Fruit fly (Drosophila melanogaster) whole organism, adult: ENCODE measurements around the gene CG5265.

Source experiments
- CG11617 ChIP-seq: fragments of 200-800 bp; sonication (Bioruptor generic); optimal IDR thresholded peaks from 2 replicates; lab custom pipeline; 2017; ENCODE audit warnings: mild to moderate bottlenecking, missing biosample characterization, missing genetic modification reagents, missing genetic modification characterization
- CG12768 ChIP-seq: fragments of 200-800 bp; sonication (Bioruptor generic); optimal IDR thresholded peaks from 2 replicates; lab custom pipeline; 2017; ENCODE audit warnings: missing biosample characterization, missing genetic modification characterization, mild to moderate bottlenecking, moderate library complexity, missing genetic modification reagents
- CG14711 ChIP-seq: fragments of 200-800 bp; sonication (Bioruptor generic); optimal IDR thresholded peaks from 2 replicates; lab custom pipeline; 2018; ENCODE audit warnings: missing biosample characterization, mild to moderate bottlenecking, missing genetic modification characterization, moderate library complexity
- CG1620 ChIP-seq: fragments of 200-800 bp; sonication (Bioruptor generic); optimal IDR thresholded peaks from 2 replicates; lab custom pipeline; 2016; ENCODE audit warnings: missing biosample characterization, missing genetic modification characterization
- CG33017 ChIP-seq: fragments of 200-800 bp; sonication (Bioruptor generic); optimal IDR thresholded peaks from 2 replicates; lab custom pipeline; 2018; ENCODE audit warnings: missing biosample characterization, mild to moderate bottlenecking, missing genetic modification characterization, moderate library complexity
- CG5204 ChIP-seq: fragments of 200-800 bp; sonication (Bioruptor generic); optimal IDR thresholded peaks from 2 replicates; lab custom pipeline; 2016; ENCODE audit warnings: missing biosample characterization, missing genetic modification characterization
- CG7045 ChIP-seq: fragments of 200-800 bp; sonication (Bioruptor generic); optimal IDR thresholded peaks from 2 replicates; lab custom pipeline; 2017; ENCODE audit warnings: missing biosample characterization, mild to moderate bottlenecking, missing genetic modification characterization
- CG7101 ChIP-seq: fragments of 200-800 bp; sonication (Bioruptor generic); optimal IDR thresholded peaks from 2 replicates; lab custom pipeline; 2018; ENCODE audit warnings: missing biosample characterization, mild to moderate bottlenecking, missing genetic modification characterization, moderate library complexity
- Clk ChIP-seq: fragments of 200-800 bp; sonication (Bioruptor generic); optimal IDR thresholded peaks from 2 replicates; lab custom pipeline; 2017; ENCODE audit warnings: missing biosample characterization, missing genetic modification characterization
- Crg-1 ChIP-seq: fragments of 200-800 bp; sonication (Bioruptor generic); optimal IDR thresholded peaks from 2 replicates; lab custom pipeline; 2016; ENCODE audit warnings: missing biosample characterization, missing genetic modification characterization
- Hr96 ChIP-seq: fragments of 200-800 bp; sonication (Bioruptor generic); optimal IDR thresholded peaks from 2 replicates; lab custom pipeline; 2016; ENCODE audit warnings: missing biosample characterization, missing genetic modification characterization
- Mnt ChIP-seq: fragments of 200-800 bp; sonication (Bioruptor generic); optimal IDR thresholded peaks from 2 replicates; lab custom pipeline; 2016; ENCODE audit warnings: missing biosample characterization, mild to moderate bottlenecking, missing genetic modification characterization
- bab1 ChIP-seq: fragments of 200-800 bp; sonication (Bioruptor generic); optimal IDR thresholded peaks from 3 replicates; lab custom pipeline; 2019; ENCODE audit warnings: missing biosample characterization, mild to moderate bottlenecking, missing genetic modification characterization, moderate library complexity
- cic ChIP-seq: fragments of 200-800 bp; sonication (Bioruptor generic); optimal IDR thresholded peaks from 2 replicates; lab custom pipeline; 2017; ENCODE audit warnings: missing biosample characterization, mild to moderate bottlenecking, missing genetic modification characterization, moderate library complexity
- cnc ChIP-seq, 2 experiments: fragments of >200 bp; optimal IDR thresholded peaks; 2 replicates each; lab custom pipeline; 2017
- kay ChIP-seq: fragments of 200-800 bp; sonication (Bioruptor generic); peaks from one replicate; lab custom pipeline; 2016; ENCODE audit warnings: missing biosample characterization, missing genetic modification characterization, borderline replicate concordance
- ovo ChIP-seq: fragments of 200-800 bp; sonication (Bioruptor generic); optimal IDR thresholded peaks from 2 replicates; lab custom pipeline; 2016; ENCODE audit warnings: missing biosample characterization, missing genetic modification characterization
- pad ChIP-seq: fragments of 200-800 bp; sonication (Bioruptor generic); optimal IDR thresholded peaks from 3 replicates; lab custom pipeline; 2017; ENCODE audit warnings: missing biosample characterization, missing genetic modification characterization, mild to moderate bottlenecking, moderate library complexity, missing genetic modification reagents
- tj ChIP-seq: fragments of 200-800 bp; sonication (Bioruptor generic); optimal IDR thresholded peaks from 3 replicates; lab custom pipeline; 2017; ENCODE audit warnings: missing biosample characterization, mild to moderate bottlenecking, missing genetic modification characterization, moderate library complexity
- toe ChIP-seq: fragments of 200-800 bp; sonication (Bioruptor generic); optimal IDR thresholded peaks from 2 replicates; lab custom pipeline; 2016; ENCODE audit warnings: missing biosample characterization, missing genetic modification characterization

CG5265 gene

DNA sequence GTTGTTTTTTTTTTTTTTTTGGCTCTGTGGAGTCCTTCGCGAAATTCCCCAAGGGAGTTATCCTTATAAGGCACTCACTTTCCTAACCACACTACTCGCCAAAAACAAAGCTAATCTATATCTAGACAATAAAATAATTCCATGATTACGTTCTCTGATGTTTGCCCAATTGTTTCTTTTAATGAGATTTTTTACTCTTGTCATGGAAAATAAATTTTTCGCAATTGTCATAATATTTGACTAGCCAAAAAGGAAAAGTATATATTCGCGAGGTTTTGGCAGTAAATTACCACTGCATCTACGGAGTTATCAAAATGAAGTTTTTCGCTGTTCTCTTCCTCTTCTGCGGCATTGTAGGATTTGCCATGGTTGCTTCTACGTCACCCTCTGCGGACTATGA, 18.6 kb upstream of the CG5265 start, which contains the start of gene CG34278:
TSS of gene CG34278 (plus strand) at position 301 of the 400 bp plus-strand sequence.
- TF ChIP-seq ovo (GFP tag; lab: Kevin White, UChicago) = no peak
- TF ChIP-seq kay (GFP tag; lab: Kevin White, UChicago) = no peak
- TF ChIP-seq CG7101 (tag; lab: Kevin White, UChicago) = no peak
- TF ChIP-seq CG7045 (GFP tag; lab: Kevin White, UChicago) = no peak
- no peak for TF ChIP-seq Clk (GFP tag; lab: Kevin White, UChicago)
- TF ChIP-seq Mnt (GFP tag; lab: Kevin White, UChicago) = no peak
- TF ChIP-seq tj (GFP tag; lab: Kevin White, UChicago) = no peak
- no peak for TF ChIP-seq CG1620 (GFP tag; lab: Kevin White, UChicago)
- TF ChIP-seq bab1 (GFP tag; lab: Kevin White, UChicago) = no peak
- TF ChIP-seq Hr96 (GFP tag; lab: Kevin White, UChicago) = no peak
- no peak for TF ChIP-seq Crg-1 (GFP tag; lab: Kevin White, UChicago)
- TF ChIP-seq toe (GFP tag; lab: Kevin White, UChicago) = no peak
- TF ChIP-seq cnc (optimal IDR thresholded peaks at IDR 0.05; lab: Kevin White, UChicago) = no peak
- TF ChIP-seq CG33017 (tag; lab: Kevin White, UChicago) = no peak
- TF ChIP-seq cic (GFP tag; lab: Kevin White, UChicago) = no peak
- TF ChIP-seq CG12768 (GFP tag; lab: Kevin White, UChicago) = no peak

DNA sequence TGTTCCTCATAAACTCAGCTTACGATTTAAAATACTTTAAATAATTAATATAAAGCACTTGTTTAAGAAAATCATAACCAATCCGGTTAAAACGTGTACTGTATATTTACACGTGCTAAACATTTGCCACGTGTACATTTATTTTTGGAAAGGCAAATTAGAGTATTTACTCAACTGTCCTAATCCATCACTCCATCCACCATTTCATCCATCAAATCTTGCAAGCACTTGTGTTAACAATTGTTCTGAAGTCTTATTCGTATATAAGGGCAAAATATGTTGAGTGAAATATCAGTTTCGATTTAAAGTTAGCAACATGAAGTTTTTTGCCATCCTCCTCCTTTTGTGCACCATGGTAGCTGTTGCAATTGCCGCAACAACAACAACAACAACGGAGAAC, 17.5 kb upstream of the CG5265 start, which contains the start of gene CG42779:
TSS of gene CG42779 (plus strand) at position 301 of the 400 bp plus-strand sequence.
- TF ChIP-seq CG7045 (GFP tag; lab: Kevin White, UChicago) (no peak), CG5204 (no peak), CG14711 (tag; lab: Kevin White, UChicago) (no peak), toe (GFP tag; lab: Kevin White, UChicago) (no peak), Mnt (GFP tag; lab: Kevin White, UChicago) (no peak), Clk (GFP tag; lab: Kevin White, UChicago) (no peak), kay (GFP tag; lab: Kevin White, UChicago) (no peak)

DNA sequence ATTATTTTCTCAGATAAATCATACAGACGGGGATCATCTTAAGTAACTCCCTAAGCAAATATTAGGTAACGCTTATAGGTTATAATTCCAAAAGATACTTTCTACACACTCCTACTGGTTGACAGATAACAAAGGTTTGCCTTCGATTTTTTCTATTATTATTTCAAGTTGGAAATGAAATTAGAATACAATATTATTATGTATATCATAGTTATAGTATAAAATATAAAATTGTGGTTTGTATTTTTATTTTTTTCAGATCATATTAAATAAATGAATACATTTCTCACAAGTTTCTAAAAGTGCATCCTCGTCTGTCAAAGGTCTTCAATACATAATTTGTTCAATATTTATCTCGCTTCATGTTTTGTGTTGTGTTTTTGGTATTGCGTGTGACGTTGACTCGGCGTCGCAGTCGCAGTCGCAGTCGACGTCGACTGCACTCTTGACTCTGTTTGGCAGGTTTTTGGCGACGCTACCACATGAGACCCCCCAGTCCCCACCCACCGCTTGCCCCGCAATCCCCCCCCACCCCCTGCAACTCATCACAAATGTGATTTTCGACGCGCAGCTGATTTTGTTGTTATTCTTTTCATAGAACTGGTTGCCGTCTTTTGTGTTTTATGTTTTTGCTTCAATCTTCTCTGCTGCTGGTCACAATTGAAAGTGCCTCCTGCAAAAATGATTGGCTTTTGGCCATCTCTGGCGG, 15.8 kb upstream of the CG5265 start:
- no peak for TF ChIP-seq Mnt (GFP tag; lab: Kevin White, UChicago)
- TF ChIP-seq kay (GFP tag; lab: Kevin White, UChicago) = no peak
- no peak for TF ChIP-seq pad (GFP tag; lab: Kevin White, UChicago)
- TF ChIP-seq CG7101 (tag; lab: Kevin White, UChicago) = no peak
- no peak for TF ChIP-seq CG1620 (GFP tag; lab: Kevin White, UChicago)
- TF ChIP-seq cnc (optimal IDR thresholded peaks at IDR 0.05; lab: Kevin White, UChicago) = no peak
- TF ChIP-seq Crg-1 (GFP tag; lab: Kevin White, UChicago) = no peak
- TF ChIP-seq CG14711 (tag; lab: Kevin White, UChicago) = no peak
- TF ChIP-seq CG33017 (tag; lab: Kevin White, UChicago) = no peak
- no peak for TF ChIP-seq Hr96 (GFP tag; lab: Kevin White, UChicago)
- no peak for TF ChIP-seq cic (GFP tag; lab: Kevin White, UChicago)
- no peak for TF ChIP-seq bab1 (GFP tag; lab: Kevin White, UChicago)
- TF ChIP-seq CG5204 = no peak
- no peak for TF ChIP-seq toe (GFP tag; lab: Kevin White, UChicago)
- TF ChIP-seq CG7045 (GFP tag; lab: Kevin White, UChicago) = no peak
- no peak for TF ChIP-seq Clk (GFP tag; lab: Kevin White, UChicago)
- no peak for TF ChIP-seq tj (GFP tag; lab: Kevin White, UChicago)
- no peak for TF ChIP-seq ovo (GFP tag; lab: Kevin White, UChicago)

DNA sequence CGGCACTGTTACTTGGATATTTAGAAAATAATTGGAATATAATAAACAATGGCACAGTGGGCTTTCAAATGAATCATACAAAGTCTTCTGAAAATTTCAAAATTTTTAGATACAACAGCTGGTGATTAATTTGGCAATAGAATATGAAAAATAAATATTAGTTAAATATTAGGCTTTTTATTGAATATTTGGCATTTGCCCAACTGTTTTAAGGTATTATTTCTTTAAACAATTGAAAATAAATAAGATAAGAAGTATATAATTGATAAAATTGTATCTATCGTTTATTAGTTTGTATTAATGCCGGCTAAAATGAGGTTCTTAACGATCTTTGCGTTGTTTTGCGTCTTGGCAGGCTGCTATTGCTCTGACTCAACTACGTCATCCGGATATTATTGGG, 14.6 kb upstream of the CG5265 start, which contains the start of gene CG45079:
TSS of gene CG45079 (plus strand) at position 301 of the 400 bp plus-strand sequence.
- TF ChIP-seq CG12768 (GFP tag; lab: Kevin White, UChicago) = no peak
- TF ChIP-seq ovo (GFP tag; lab: Kevin White, UChicago) = no peak
- no peak for TF ChIP-seq Hr96 (GFP tag; lab: Kevin White, UChicago)
- no peak for TF ChIP-seq CG11617 (GFP tag; lab: Kevin White, UChicago)
- no peak for TF ChIP-seq Crg-1 (GFP tag; lab: Kevin White, UChicago)
- TF ChIP-seq CG7101 (tag; lab: Kevin White, UChicago) = no peak

DNA sequence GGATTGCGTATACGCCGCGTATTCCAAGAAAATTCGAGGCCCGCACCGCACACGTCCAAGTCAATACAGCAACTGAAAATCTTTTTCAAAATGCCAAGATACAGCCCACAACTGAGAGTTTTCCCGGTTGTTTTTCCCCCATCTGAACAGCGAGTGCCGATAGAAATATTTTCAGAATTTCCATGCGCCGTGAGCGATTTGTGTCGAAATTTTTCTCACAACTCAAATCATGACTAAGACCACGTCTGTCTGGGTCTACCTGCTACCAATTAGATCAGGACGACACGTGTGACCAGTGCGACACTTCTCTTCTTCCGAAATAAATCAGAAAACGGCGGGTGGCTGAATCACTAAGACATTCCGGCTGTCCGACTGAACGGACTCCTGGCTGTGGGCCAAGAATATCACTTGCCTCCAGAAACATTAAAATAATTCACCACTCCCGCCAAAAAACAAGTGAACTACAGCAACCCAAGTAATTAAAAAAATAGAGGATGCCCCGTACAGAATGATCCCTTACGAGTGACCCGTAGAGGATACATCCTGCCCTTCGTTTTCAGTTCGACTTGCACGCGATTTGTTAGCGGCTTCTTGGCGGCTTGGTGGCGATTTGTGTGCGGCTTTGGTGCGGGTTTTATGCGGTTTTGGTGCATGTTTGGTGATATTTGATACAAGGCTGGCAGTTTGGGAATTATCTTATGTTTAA, 13.3 kb upstream of the CG5265 start, which contains the start of gene cher:
TSS of gene cher (minus strand) at position 51 of the 706 bp plus-strand sequence.
- no peak for TF ChIP-seq CG7045 (GFP tag; lab: Kevin White, UChicago)
- no peak for TF ChIP-seq CG7101 (tag; lab: Kevin White, UChicago)
- no peak for TF ChIP-seq CG12768 (GFP tag; lab: Kevin White, UChicago)

DNA sequence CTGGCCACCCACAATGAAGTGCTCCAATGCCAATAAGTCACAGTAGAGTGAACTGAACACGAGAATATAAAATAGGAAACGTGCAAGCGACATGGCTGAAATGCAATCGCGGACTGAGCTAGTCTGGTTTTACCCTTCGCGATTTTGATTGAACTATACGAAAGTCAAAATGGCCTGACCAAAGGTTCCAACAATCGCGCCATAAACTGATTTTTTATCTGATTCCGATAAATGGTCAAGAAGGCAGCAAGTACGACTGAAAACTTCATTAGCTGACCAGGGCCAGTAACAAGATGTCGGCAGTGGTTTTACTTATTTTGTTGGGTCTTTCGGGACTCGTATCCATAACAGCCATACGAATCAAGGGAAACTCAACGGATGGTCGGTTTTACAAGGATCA, 12.0 kb upstream of the CG5265 start, which contains the start of the genes CG17477 and CG31269:
TSS of gene CG17477 (minus strand) at position 101 of the 400 bp plus-strand sequence.
TSS of gene CG31269 (plus strand) at position 289 of the 400 bp plus-strand sequence.
- TF ChIP-seq CG7101 (tag; lab: Kevin White, UChicago) = no peak
- no peak for TF ChIP-seq cnc (optimal IDR thresholded peaks at IDR 0.05; lab: Kevin White, UChicago)
- TF ChIP-seq CG14711 (tag; lab: Kevin White, UChicago) = no peak
